Fruit fly (Drosophila melanogaster) whole organism, pupa: ENCODE measurements around the gene CG13083.
A peak's percentile ranks its signal among the peaks of the same experiment; 100 is the strongest.

ENCODE experiments used
- CG10348 ChIP-seq: fragments of 200-800 bp; sonication (Bioruptor generic); IDR thresholded peaks from 2 replicates; pipeline ENCODE4 v1.3.6; 2022; ENCODE audit warnings: missing biosample characterization, missing genetic modification characterization
- CG12605 ChIP-seq: fragments of 200-800 bp; sonication (Bioruptor generic); IDR thresholded peaks from 2 replicates; pipeline ENCODE4 v1.3.6; 2022; ENCODE audit warnings: missing biosample characterization, missing genetic modification characterization
- CG13204 ChIP-seq: fragments of 200-800 bp; sonication (Bioruptor generic); optimal IDR thresholded peaks from 2 replicates; lab custom pipeline; 2018; ENCODE audit warnings: missing biosample characterization, mild to moderate bottlenecking, missing genetic modification characterization, moderate library complexity
- CG15710 ChIP-seq: fragments of 200-800 bp; sonication (Bioruptor generic); optimal IDR thresholded peaks from 2 replicates; lab custom pipeline; 2018; ENCODE audit warnings: missing biosample characterization, mild to moderate bottlenecking, missing genetic modification characterization, moderate library complexity
- CG17806 ChIP-seq: fragments of 200-800 bp; sonication (Bioruptor generic); optimal IDR thresholded peaks from 2 replicates; lab custom pipeline; 2018; ENCODE audit warnings: missing biosample characterization, mild to moderate bottlenecking, missing genetic modification characterization, moderate library complexity
- CG34367 ChIP-seq: fragments of 200-800 bp; sonication (Bioruptor generic); optimal IDR thresholded peaks from 2 replicates; lab custom pipeline; 2018; ENCODE audit warnings: missing biosample characterization, mild to moderate bottlenecking, missing genetic modification characterization
- CG8159 ChIP-seq: fragments of 200-800 bp; sonication (Bioruptor generic); optimal IDR thresholded peaks from 3 replicates; lab custom pipeline; 2018; ENCODE audit warnings: missing biosample characterization, mild to moderate bottlenecking, missing genetic modification characterization, moderate library complexity
- CG8301 ChIP-seq: fragments of 200-800 bp; sonication (Bioruptor generic); optimal IDR thresholded peaks from 2 replicates; lab custom pipeline; 2018; ENCODE audit warnings: missing biosample characterization, mild to moderate bottlenecking, missing genetic modification characterization
- D1 ChIP-seq: fragments of 200-800 bp; sonication (Bioruptor generic); optimal IDR thresholded peaks from 2 replicates; lab custom pipeline; 2018; ENCODE audit warnings: missing biosample characterization, mild to moderate bottlenecking, missing genetic modification characterization, moderate library complexity
- EcR ChIP-seq: fragments of 200-800 bp; sonication (Bioruptor generic); optimal IDR thresholded peaks from 3 replicates; lab custom pipeline; 2019; ENCODE audit warnings: missing biosample characterization, missing genetic modification characterization, mild to moderate bottlenecking, moderate library complexity, missing genetic modification reagents
- Pif1A ChIP-seq: fragments of 200-800 bp; sonication (Bioruptor generic); optimal IDR thresholded peaks from 3 replicates; lab custom pipeline; 2016; ENCODE audit warnings: missing biosample characterization, missing genetic modification characterization
- Snoo ChIP-seq: fragments of 200-800 bp; sonication (Bioruptor generic); optimal IDR thresholded peaks from 3 replicates; lab custom pipeline; 2017; ENCODE audit warnings: missing biosample characterization, mild to moderate bottlenecking, missing genetic modification characterization, inconsistent platforms
- gl ChIP-seq: fragments of 200-800 bp; sonication (Bioruptor generic); optimal IDR thresholded peaks from 2 replicates; lab custom pipeline; 2018; ENCODE audit warnings: missing biosample characterization, mild to moderate bottlenecking, missing genetic modification characterization
- rn ChIP-seq: fragments of 200-800 bp; sonication (Bioruptor generic); IDR thresholded peaks from 2 replicates; pipeline ENCODE4 v1.3.6; 2022; ENCODE audit warnings: missing biosample characterization, missing genetic modification characterization

dm6 chr2L:19441339-19441738 lies 46.0 kb upstream of the CG13083 start:
- TF ChIP-seq Pif1A (GFP tag; lab: Kevin White, UChicago) (no peak), Snoo (tag; lab: Kevin White, UChicago) (no peak), CG15710 (tag; lab: Kevin White, UChicago) (no peak), gl (no peak), CG13204 (GFP tag; lab: Kevin White, UChicago) (no peak), CG12605 (GFP tag; lab: Robert Waterston, UW) (0 out of 2 replicates have a peak, but pooled peaks have one; percentile 10), EcR (GFP tag; lab: Kevin White, UChicago) (no peak), rn (GFP tag; lab: Robert Waterston, UW) (peak; percentile 25; the same call in 1 of the 2 replicates), CG34367 (tag; lab: Kevin White, UChicago) (no peak), CG8301 (tag; lab: Kevin White, UChicago) (no peak), D1 (no peak), CG8159 (tag; lab: Kevin White, UChicago) (no peak), CG10348 (GFP tag; lab: Robert Waterston, UW) (no peak), CG17806 (tag; lab: Kevin White, UChicago) (no peak)
